Worm (Caenorhabditis elegans): ENCODE measurements around the gene C27B7.6.

Gene C27B7.6

DNA sequence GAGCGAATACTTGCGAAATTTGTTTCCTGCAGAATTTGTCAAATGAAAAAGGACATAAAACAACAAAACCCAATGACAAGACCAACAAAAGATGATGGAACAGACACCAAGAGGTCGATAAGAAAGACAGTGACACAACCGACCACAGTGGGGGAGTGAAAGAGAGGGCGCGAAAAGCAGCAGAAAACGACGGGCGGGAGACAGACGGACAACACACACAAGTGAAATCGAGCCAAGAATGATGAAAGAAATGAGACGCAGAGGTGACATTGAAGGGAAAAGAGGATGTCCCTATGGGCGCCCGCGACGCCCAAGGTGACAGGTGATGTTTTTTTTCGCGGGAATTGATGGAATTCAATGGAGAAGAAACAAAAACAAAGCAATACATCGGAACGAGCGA, 40.1 kb downstream of the C27B7.6 start:
- TF ChIP-seq fkh-10 (GFP tag; optimal IDR thresholded peaks at IDR 0.05) (no peak), zfp-2 (tag; optimal IDR thresholded peaks at IDR 0.05) (no peak), lir-3 (tag; optimal IDR thresholded peaks at IDR 0.05) (no peak), hlh-30 (tag; optimal IDR thresholded peaks at IDR 0.05; ENCODE audit: insufficient read depth) (peak; percentile 79), nhr-28 (tag; optimal IDR thresholded peaks at IDR 0.05) (peak; percentile 90), egl-43 (GFP tag; IDR thresholded peaks at IDR 0.05) (no peak), dmd-6 (GFP tag; IDR thresholded peaks at IDR 0.05) (peak; percentile 88), dpl-1 (GFP tag; optimal IDR thresholded peaks at IDR 0.05) (peak; percentile 64), dmd-8 (GFP tag; IDR thresholded peaks at IDR 0.05) (no peak), hmg-1.1 (GFP tag; IDR thresholded peaks at IDR 0.05) (peak; percentile 59; the same call in 1 of the 2 replicates), ceh-62 (tag; optimal IDR thresholded peaks at IDR 0.05) (no peak), pha-4 (GFP tag; IDR thresholded peaks at IDR 0.05) (peak; percentile 38; the same call in 1 of the 2 replicates), pha-4 (tag; optimal IDR thresholded peaks at IDR 0.05) (peak; percentile 62), snpc-4 (tag; optimal IDR thresholded peaks at IDR 0.05) (no peak), T20F7.1 (GFP tag; optimal IDR thresholded peaks at IDR 0.05) (peak; percentile 79), nhr-102 (tag; optimal IDR thresholded peaks at IDR 0.05) (peak; percentile 34), hif-1 (tag; optimal IDR thresholded peaks at IDR 0.05) (peak in 1 of 2 experiments; percentile 42), dve-1 (tag; optimal IDR thresholded peaks at IDR 0.05; ENCODE audit: insufficient read depth) (peak; percentile 86), unc-39 (tag; optimal IDR thresholded peaks at IDR 0.05) (no peak), jun-1 (tag; optimal IDR thresholded peaks at IDR 0.05) (no peak), ZK546.5 (tag; optimal IDR thresholded peaks at IDR 0.05) (no peak), daf-19 (GFP tag; conservative IDR thresholded peaks at IDR 0.05) (no peak), F10B5.3 (tag; optimal IDR thresholded peaks at IDR 0.05) (no peak), lsy-2 (tag; optimal IDR thresholded peaks at IDR 0.05) (peak in 1 of 2 experiments; percentile 62), unc-62 (GFP tag; optimal IDR thresholded peaks at IDR 0.05 in 1 of 2) (peak in 1 of 2 experiments; percentile 96), unc-62 (tag; optimal IDR thresholded peaks at IDR 0.05) (no peak), ceh-20 (GFP tag; IDR thresholded peaks at IDR 0.05) (peak; percentile 86), mes-2 (tag; optimal IDR thresholded peaks at IDR 0.05; ENCODE audit: poor library complexity, severe bottlenecking) (peak; percentile 14), zfp-3 (GFP tag; conservative IDR thresholded peaks at IDR 0.05) (peak; percentile 59; the same call in 1 of the 2 replicates), mxl-3 (GFP tag; optimal IDR thresholded peaks at IDR 0.05) (peak; percentile 85), aha-1 (tag) (peak; percentile 98), saeg-2 (GFP tag; IDR thresholded peaks at IDR 0.05) (no peak), gei-8 (GFP tag; optimal IDR thresholded peaks at IDR 0.05) (peak; percentile 8), Y75B8A.6 (GFP tag; IDR thresholded peaks at IDR 0.05) (no peak), nhr-25 (tag; optimal IDR thresholded peaks at IDR 0.05; ENCODE audit: borderline replicate concordance, insufficient read depth) (peak; percentile 2), rbr-2 (tag; optimal IDR thresholded peaks at IDR 0.05) (peak; percentile 46), daf-16 (GFP tag; optimal IDR thresholded peaks at IDR 0.05) (peak in 1 of 2 experiments; percentile 92), daf-16 (tag; optimal IDR thresholded peaks at IDR 0.05) (peak; percentile 63), hlh-11 (tag; optimal IDR thresholded peaks at IDR 0.05) (peak; percentile 96), nhr-77 (tag; optimal IDR thresholded peaks at IDR 0.05) (peak; percentile 74), cey-2 (tag; optimal IDR thresholded peaks at IDR 0.05; ENCODE audit: borderline replicate concordance, insufficient read depth) (peak; percentile 2), mep-1 (tag; optimal IDR thresholded peaks at IDR 0.05) (peak; percentile 83), R02D3.7 (tag; optimal IDR thresholded peaks at IDR 0.05) (no peak), madf-9 (GFP tag; conservative IDR thresholded peaks at IDR 0.05) (no peak), unc-130 (GFP tag; optimal IDR thresholded peaks at IDR 0.05) (no peak), lin-13 (GFP tag; optimal IDR thresholded peaks at IDR 0.05) (peak; percentile 47), php-3 (GFP tag; IDR thresholded peaks at IDR 0.05) (0 out of 2 replicates have a peak, but pooled peaks have one; percentile 35), nhr-48 (tag; optimal IDR thresholded peaks at IDR 0.05) (peak; percentile 35), nhr-11 (tag; optimal IDR thresholded peaks at IDR 0.05) (peak; percentile 81), lin-1 (GFP tag; IDR thresholded peaks at IDR 0.05) (peak; percentile 75), ceh-28 (tag; optimal IDR thresholded peaks at IDR 0.05) (no peak)
